Worm (Caenorhabditis elegans) whole organism, mixed stage, embryonic: ENCODE results near the gene lec-1.

Source experiments
- M03D4.4 ChIP-seq: sonication (generic microtip); optimal IDR thresholded peaks from 2 replicates; lab custom pipeline; 2017; ENCODE audit warnings: mild to moderate bottlenecking, missing genetic modification characterization, missing compliant biosample characterization
- bed-3 ChIP-seq: fragments of 200-800 bp; sonication (Bioruptor generic); optimal IDR thresholded peaks from 3 replicates; lab custom pipeline; 2018; ENCODE audit warnings: mild to moderate bottlenecking, missing genetic modification characterization, moderate library complexity, missing compliant biosample characterization
- blmp-1 ChIP-seq: fragments of 150-350 bp; optimal IDR thresholded peaks from 2 replicates; lab custom pipeline; 2014; ENCODE audit warnings: missing biosample characterization, missing genetic modification characterization
- ceh-39 ChIP-seq: fragments of 150-350 bp; optimal IDR thresholded peaks from 2 replicates; lab custom pipeline; 2014; ENCODE audit warnings: missing biosample characterization, missing genetic modification characterization
- ceh-43 ChIP-seq: fragments of 200-800 bp; sonication (Bioruptor generic); optimal IDR thresholded peaks from 2 replicates; lab custom pipeline; 2018; ENCODE audit warnings: mild to moderate bottlenecking, missing genetic modification characterization, moderate library complexity, missing compliant biosample characterization
- ces-1 ChIP-seq: fragments of 150-350 bp; optimal IDR thresholded peaks from 2 replicates; lab custom pipeline; 2014; ENCODE audit warnings: missing biosample characterization, missing genetic modification reagents, missing genetic modification characterization
- drap-1 ChIP-seq: fragments of 200-800 bp; sonication (Bioruptor generic); optimal IDR thresholded peaks from 3 replicates; lab custom pipeline; 2018; ENCODE audit warnings: mild to moderate bottlenecking, missing genetic modification characterization, missing compliant biosample characterization
- elt-1 ChIP-seq: sonication (generic microtip); optimal IDR thresholded peaks from 2 replicates; lab custom pipeline; 2017; ENCODE audit warnings: missing genetic modification characterization, mild to moderate bottlenecking, missing compliant biosample characterization, antibody characterized with exemption, moderate library complexity, borderline replicate concordance; ENCODE audit not compliant: insufficient read depth
- elt-3 ChIP-seq: fragments of 150-350 bp; optimal IDR thresholded peaks from 2 replicates; lab custom pipeline; 2014; ENCODE audit warnings: missing biosample characterization, missing genetic modification characterization
- flh-1 ChIP-seq: fragments of 200-800 bp; sonication (Bioruptor generic); optimal IDR thresholded peaks from 2 replicates; lab custom pipeline; 2018; ENCODE audit warnings: mild to moderate bottlenecking, missing genetic modification characterization, moderate library complexity, missing compliant biosample characterization
- ham-2 ChIP-seq: fragments of 200-800 bp; sonication (Bioruptor generic); optimal IDR thresholded peaks from 2 replicates; lab custom pipeline; 2018; ENCODE audit warnings: mild to moderate bottlenecking, missing genetic modification characterization, missing compliant biosample characterization
- hlh-1 ChIP-seq: fragments of 150-350 bp; optimal IDR thresholded peaks from 2 replicates; lab custom pipeline; 2014; ENCODE audit warnings: missing biosample characterization, missing genetic modification reagents, missing genetic modification characterization
- lin-32 ChIP-seq: fragments of 200-800 bp; sonication (Bioruptor generic); optimal IDR thresholded peaks from 2 replicates; lab custom pipeline; 2018; ENCODE audit warnings: mild to moderate bottlenecking, missing genetic modification characterization, missing compliant biosample characterization
- lsy-2 ChIP-seq: fragments of 150-350 bp; optimal IDR thresholded peaks from 2 replicates; lab custom pipeline; 2014; ENCODE audit warnings: missing biosample characterization, missing genetic modification characterization
- mab-5 ChIP-seq: fragments of 150-350 bp; optimal IDR thresholded peaks from 2 replicates; lab custom pipeline; 2014; ENCODE audit warnings: missing biosample characterization, missing genetic modification characterization
- mep-1 ChIP-seq: fragments of 150-350 bp; optimal IDR thresholded peaks from 2 replicates; lab custom pipeline; 2017; ENCODE audit warnings: missing biosample characterization, missing genetic modification reagents, missing genetic modification characterization, inconsistent platforms
- mls-2 ChIP-seq: sonication (generic microtip); optimal IDR thresholded peaks from 2 replicates; lab custom pipeline; 2016; ENCODE audit warnings: mild to moderate bottlenecking, missing genetic modification characterization, moderate library complexity, missing compliant biosample characterization
- nhr-12 ChIP-seq: fragments of 150-350 bp; optimal IDR thresholded peaks from 2 replicates; lab custom pipeline; 2014; ENCODE audit warnings: missing biosample characterization, missing genetic modification characterization
- nhr-2 ChIP-seq: fragments of 150-350 bp; optimal IDR thresholded peaks from 2 replicates; lab custom pipeline; 2014; ENCODE audit warnings: missing biosample characterization, missing genetic modification characterization
- nhr-237 ChIP-seq: fragments of 150-350 bp; optimal IDR thresholded peaks from 2 replicates; lab custom pipeline; 2014; ENCODE audit warnings: missing biosample characterization, missing genetic modification characterization
- nhr-28 ChIP-seq: fragments of 150-350 bp; optimal IDR thresholded peaks from 2 replicates; lab custom pipeline; 2014; ENCODE audit warnings: missing biosample characterization, missing genetic modification characterization
- nhr-76 ChIP-seq: sonication (generic microtip); optimal IDR thresholded peaks from 2 replicates; lab custom pipeline; 2017; ENCODE audit warnings: missing biosample characterization, missing genetic modification characterization
- pha-4 ChIP-seq: fragments of 150-350 bp; optimal IDR thresholded peaks from 2 replicates; lab custom pipeline; 2018; ENCODE audit warnings: missing biosample characterization, missing genetic modification reagents, missing genetic modification characterization
- sem-2 ChIP-seq: fragments of 200-800 bp; sonication (Bioruptor generic); optimal IDR thresholded peaks from 2 replicates; lab custom pipeline; 2018; ENCODE audit warnings: mild to moderate bottlenecking, missing genetic modification characterization, missing compliant biosample characterization
- snpc-4 ChIP-seq: fragments of 150-350 bp; optimal IDR thresholded peaks from 2 replicates; lab custom pipeline; 2014; ENCODE audit warnings: missing biosample characterization, missing genetic modification characterization
- unc-120 ChIP-seq: sonication (generic microtip); optimal IDR thresholded peaks from 2 replicates; lab custom pipeline; 2017; ENCODE audit warnings: missing genetic modification characterization, missing compliant biosample characterization; ENCODE audit not compliant: poor library complexity, severe bottlenecking
- unc-39 ChIP-seq: fragments of 150-350 bp; optimal IDR thresholded peaks from 2 replicates; lab custom pipeline; 2014; ENCODE audit warnings: missing biosample characterization, missing genetic modification characterization
- unc-62 ChIP-seq: fragments of 150-350 bp; optimal IDR thresholded peaks from 2 replicates; lab custom pipeline; 2014; ENCODE audit warnings: missing biosample characterization, missing genetic modification reagents, missing genetic modification characterization
- ztf-11 ChIP-seq: fragments of 150-350 bp; optimal IDR thresholded peaks from 2 replicates; lab custom pipeline; 2014; ENCODE audit warnings: missing biosample characterization, missing genetic modification characterization

lec-1 gene

DNA sequence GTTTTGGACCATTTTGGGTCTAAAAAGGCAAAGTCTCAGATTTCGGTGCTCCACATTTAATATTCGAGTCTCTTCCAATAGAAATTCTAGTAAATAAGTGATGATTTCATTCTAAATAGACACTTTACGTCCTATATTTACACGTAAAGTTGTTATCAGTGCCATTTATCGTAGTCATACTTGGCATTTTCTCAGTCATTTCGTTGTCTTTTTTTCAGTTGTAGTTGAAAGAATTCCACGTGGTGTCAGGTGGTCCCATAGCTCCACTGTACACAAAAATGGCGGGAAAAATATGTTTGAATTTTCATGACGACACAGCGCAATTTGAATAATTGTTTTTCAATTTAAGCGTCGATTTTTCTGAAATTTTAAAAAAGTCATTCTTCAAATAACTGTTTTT lies 4.9 kb upstream of the lec-1 start:
- TF ChIP-seq ces-1 (GFP tag; lab: Kevin White, UChicago) (no peak), ztf-11 (tag; lab: Kevin White, UChicago) (no peak), ceh-39 (tag; lab: Kevin White, UChicago) (no peak), flh-1 (GFP tag; lab: Kevin White, UChicago) (no peak), ham-2 (GFP tag; lab: Kevin White, UChicago) (no peak), sem-2 (no peak), M03D4.4 (tag; lab: Kevin White, UChicago) (no peak), snpc-4 (tag; lab: Kevin White, UChicago) (no peak), unc-39 (tag; lab: Kevin White, UChicago) (no peak), pha-4 (no peak), nhr-2 (no peak), lin-32 (no peak), mab-5 (tag; lab: Kevin White, UChicago) (no peak), nhr-76 (tag; lab: Kevin White, UChicago) (no peak), hlh-1 (no peak), drap-1 (GFP tag; lab: Kevin White, UChicago) (no peak), nhr-237 (tag; lab: Kevin White, UChicago) (no peak)

DNA sequence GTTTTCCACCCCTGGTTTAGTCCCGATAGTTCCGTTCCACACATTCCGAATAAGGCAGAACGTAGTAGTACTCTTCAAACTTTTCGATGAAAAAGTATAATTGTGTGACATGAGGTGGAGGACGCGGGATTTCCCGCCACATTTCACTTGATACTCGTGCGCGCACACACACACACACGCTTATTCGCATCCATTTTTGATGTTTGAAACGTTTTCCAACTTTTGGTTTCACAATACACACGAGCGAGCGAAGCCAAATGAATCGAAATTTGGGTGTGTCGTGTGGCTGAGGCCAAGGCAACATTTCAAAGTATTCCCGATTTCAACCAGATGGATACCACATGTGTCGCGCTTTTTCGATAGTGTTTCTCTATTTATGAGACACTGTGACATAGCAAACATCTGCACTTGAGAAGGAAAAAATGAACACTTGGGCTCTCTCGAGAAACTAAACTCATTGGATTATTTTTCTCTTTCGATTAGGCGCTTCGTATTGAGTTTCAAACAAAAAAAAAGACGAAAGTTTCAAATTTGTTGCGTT lies 1.7 kb upstream of the lec-1 start:
- TF ChIP-seq mep-1 (tag; lab: Kevin White, UChicago) (no peak), M03D4.4 (tag; lab: Kevin White, UChicago) (no peak), unc-62 (GFP tag; lab: Kevin White, UChicago) (no peak), ces-1 (GFP tag; lab: Kevin White, UChicago) (no peak), blmp-1 (no peak), elt-1 (no peak), unc-120 (tag; lab: Kevin White, UChicago) (no peak), lin-32 (no peak), hlh-1 (no peak), pha-4 (no peak), ham-2 (GFP tag; lab: Kevin White, UChicago) (no peak), mls-2 (tag; lab: Kevin White, UChicago) (no peak), bed-3 (GFP tag; lab: Kevin White, UChicago) (no peak)

DNA sequence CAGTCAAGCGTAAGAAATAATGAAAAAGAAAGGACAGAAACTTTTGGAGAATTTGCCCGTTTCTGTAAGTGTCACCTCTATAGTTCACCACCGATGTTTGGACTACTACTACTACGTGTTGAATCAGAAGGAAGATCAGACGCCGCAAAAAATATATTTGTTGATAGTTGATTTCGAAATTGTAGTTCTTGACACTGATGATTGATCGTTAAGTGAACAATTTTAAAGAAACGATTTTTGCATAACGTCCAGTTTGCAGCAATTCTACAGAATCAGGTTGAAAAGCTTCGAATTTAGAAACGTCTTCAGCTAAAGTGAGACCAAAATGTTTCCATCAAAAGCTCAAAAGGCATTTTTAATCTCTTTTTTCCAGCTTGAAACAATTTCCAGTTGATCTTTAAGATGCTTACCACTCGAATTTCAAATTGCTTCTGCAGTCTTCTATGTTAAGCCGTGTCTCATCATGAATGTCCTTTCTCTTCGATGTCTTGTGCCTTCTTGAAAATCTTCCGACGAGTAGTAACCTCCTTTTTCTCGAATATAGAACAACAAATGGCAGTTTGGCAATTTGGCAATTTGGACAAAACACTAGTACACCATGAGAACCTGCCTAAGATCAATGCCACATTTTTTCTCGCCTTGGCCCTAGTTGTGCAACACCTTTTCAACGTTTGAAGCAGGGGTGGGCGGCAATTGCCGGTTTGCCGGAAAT lies 513 bp downstream of the lec-1 start:
- TF ChIP-seq nhr-12 (tag; lab: Kevin White, UChicago), result no peak
- TF ChIP-seq nhr-28, result no peak
- TF ChIP-seq hlh-1, result no peak
- no peak for TF ChIP-seq bed-3 (GFP tag; lab: Kevin White, UChicago)
- TF ChIP-seq lsy-2, result no peak
- no peak for TF ChIP-seq mep-1 (tag; lab: Kevin White, UChicago)
- TF ChIP-seq ceh-43 (GFP tag; lab: Kevin White, UChicago), result no peak
- TF ChIP-seq mab-5 (tag; lab: Kevin White, UChicago), result no peak

DNA sequence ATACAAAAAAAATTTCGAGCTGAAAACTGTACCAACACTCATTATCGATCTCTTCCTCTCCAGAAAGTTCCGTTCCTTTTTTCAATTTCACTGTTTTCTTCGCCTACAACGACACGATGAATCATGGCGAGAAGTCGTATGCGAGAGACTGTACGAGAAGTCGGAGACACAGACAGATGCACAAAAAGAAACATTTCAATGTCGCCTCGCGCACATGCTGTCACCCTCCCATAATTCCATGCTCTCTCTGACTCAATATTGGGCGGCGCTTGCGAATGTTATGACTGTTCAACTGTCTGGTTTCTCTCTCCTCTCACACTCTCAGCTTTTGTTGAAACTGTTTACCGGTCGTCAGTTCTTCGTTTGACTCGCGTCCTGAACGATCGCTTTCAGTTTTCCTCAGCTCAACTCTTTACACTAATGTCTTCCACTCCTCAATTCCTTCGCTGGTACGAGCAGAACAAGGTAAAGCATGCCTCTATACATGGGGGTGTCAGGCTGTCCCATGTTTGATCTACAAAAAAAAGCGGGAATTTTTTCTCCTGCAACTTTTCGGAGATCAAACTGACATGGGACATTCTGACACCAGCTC lies 1.4 kb downstream of the lec-1 start:
- TF ChIP-seq ces-1 (GFP tag; lab: Kevin White, UChicago), result peak; percentile 9
- TF ChIP-seq ceh-39 (tag; lab: Kevin White, UChicago), result no peak
- TF ChIP-seq pha-4, result peak; percentile 51

DNA sequence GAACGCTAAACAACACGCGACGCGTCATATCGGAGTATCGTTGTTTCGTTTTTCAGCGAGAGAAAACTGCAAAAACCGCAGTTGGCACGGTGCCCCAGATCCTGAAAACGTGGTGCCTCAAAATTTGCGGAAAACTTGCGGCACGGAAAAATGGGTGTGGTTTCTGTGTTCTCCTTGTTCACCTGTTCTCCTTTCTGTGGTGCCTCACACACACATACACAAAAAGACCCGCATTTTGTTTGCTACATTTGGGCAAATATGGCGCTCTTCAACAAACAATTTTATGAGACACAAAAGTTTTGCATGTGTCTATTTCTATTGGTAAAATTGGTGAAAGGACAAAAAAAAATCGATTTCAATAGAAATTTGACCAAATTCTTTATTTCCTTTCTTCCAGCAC lies 3.5 kb downstream of the lec-1 start:
- no peak for TF ChIP-seq sem-2
- no peak for TF ChIP-seq nhr-2
- no peak for TF ChIP-seq nhr-12 (tag; lab: Kevin White, UChicago)
- no peak for TF ChIP-seq mab-5 (tag; lab: Kevin White, UChicago)
- TF ChIP-seq blmp-1, result no peak
- no peak for TF ChIP-seq unc-120 (tag; lab: Kevin White, UChicago)
- no peak for TF ChIP-seq elt-3
